Fruit fly (Drosophila melanogaster): ENCODE data around the gene Fdx2.
A peak's percentile ranks its signal among the peaks of the same experiment; 100 is the strongest.

The Fdx2 gene

dm6 chr3L:4254301-4254834, 37.9 kb upstream of the Fdx2 start, which contains the start of the genes ago and CG1265 (continued):
- TF ChIP-seq D19A (tag; optimal IDR thresholded peaks at IDR 0.05) (peak; percentile 62), sob (GFP tag; IDR thresholded peaks at IDR 0.05) (peak; percentile 15; the same call in 1 of the 2 replicates), unpg (GFP tag; optimal IDR thresholded peaks at IDR 0.05) (peak; percentile 7), MTF-1 (GFP tag; optimal IDR thresholded peaks at IDR 0.05; ENCODE audit: borderline replicate concordance) (peak; percentile 2), klu (GFP tag; IDR thresholded peaks at IDR 0.05) (peak; percentile 16; the same call in 1 of the 2 replicates), tgo (GFP tag; IDR thresholded peaks at IDR 0.05) (peak; percentile 15; the same call in 1 of the 3 replicates), CG4328 (GFP tag; optimal IDR thresholded peaks at IDR 0.05) (peak; percentile 75), dmrt99B (tag; optimal IDR thresholded peaks at IDR 0.05) (no peak), hb (GFP tag; IDR thresholded peaks at IDR 0.05; ENCODE audit: partially characterized antibody) (no peak), knrl (GFP tag; IDR thresholded peaks at IDR 0.05; ENCODE audit: partially characterized antibody) (0 out of 3 replicates have a peak, but pooled peaks have one; percentile 30), gro (GFP tag; optimal IDR thresholded peaks at IDR 0.05) (no peak), CG6791 (GFP tag; IDR thresholded peaks at IDR 0.05; ENCODE audit: partially characterized antibody) (peak; percentile 60), fd96Cb (tag; optimal IDR thresholded peaks at IDR 0.05) (peak; percentile 21), Oaz (GFP tag; IDR thresholded peaks at IDR 0.05) (0 out of 2 replicates have a peak, but pooled peaks have one; percentile 11), CG15269 (tag; optimal IDR thresholded peaks at IDR 0.05) (peak; percentile 52), Scr (GFP tag; IDR thresholded peaks at IDR 0.05; ENCODE audit: partially characterized antibody) (peak; percentile 54), ken (GFP tag; IDR thresholded peaks at IDR 0.05) (peak; percentile 41; the same call in 1 of the 3 replicates), CG11085 (GFP tag; IDR thresholded peaks at IDR 0.05) (0 out of 2 replicates have a peak, but pooled peaks have one; percentile 6), NFAT (GFP tag; IDR thresholded peaks at IDR 0.05) (peak; percentile 82), CG9932 (GFP tag; IDR thresholded peaks at IDR 0.05) (peak; percentile 72), prd (optimal IDR thresholded peaks at IDR 0.05) (no peak), prd (GFP tag; IDR thresholded peaks at IDR 0.05) (peak; percentile 42; the same call in 1 of the 3 replicates), CG17829 (tag; optimal IDR thresholded peaks at IDR 0.05) (peak; percentile 52), CG34422 (GFP tag; IDR thresholded peaks at IDR 0.05) (peak; percentile 24; the same call in 2 of the 3 replicates), dysf (GFP tag; IDR thresholded peaks at IDR 0.05) (peak; percentile 40; the same call in 1 of the 3 replicates), nom (GFP tag; optimal IDR thresholded peaks at IDR 0.05) (no peak), Poxn (GFP tag; IDR thresholded peaks at IDR 0.05) (no peak), kni (GFP tag; optimal IDR thresholded peaks at IDR 0.05) (no peak), CG10431 (GFP tag; optimal IDR thresholded peaks at IDR 0.05) (peak; percentile 33), fd102C (GFP tag; optimal IDR thresholded peaks at IDR 0.05) (no peak), ham (GFP tag; IDR thresholded peaks at IDR 0.05) (no peak), Sry-δ (GFP tag; optimal IDR thresholded peaks at IDR 0.05) (peak; percentile 68), CG12155 (GFP tag; optimal IDR thresholded peaks at IDR 0.05) (peak; percentile 21), gfzf (GFP tag; optimal IDR thresholded peaks at IDR 0.05) (peak; percentile 73), CG10209 (GFP tag; optimal IDR thresholded peaks at IDR 0.05) (peak; percentile 57), maf-S (GFP tag; optimal IDR thresholded peaks at IDR 0.05) (no peak), vvl (GFP tag; IDR thresholded peaks at IDR 0.05) (peak; percentile 34; the same call in 1 of the 2 replicates), sens (GFP tag) (peak; percentile 52), CG3847 (GFP tag; IDR thresholded peaks at IDR 0.05) (peak; percentile 12; the same call in 1 of the 2 replicates), HmgZ (tag; optimal IDR thresholded peaks at IDR 0.05) (no peak), CG7786 (GFP tag; optimal IDR thresholded peaks at IDR 0.05) (peak; percentile 24), CG2116 (GFP tag; optimal IDR thresholded peaks at IDR 0.05) (peak; percentile 6), CG17361 (GFP tag; IDR thresholded peaks at IDR 0.05) (peak; percentile 83), ara (GFP tag; IDR thresholded peaks at IDR 0.05) (0 out of 2 replicates have a peak, but pooled peaks have one; percentile 31), CG11456 (GFP tag; IDR thresholded peaks at IDR 0.05) (peak; percentile 78), Fer2 (tag; optimal IDR thresholded peaks at IDR 0.05) (peak; percentile 19), Hsf (GFP tag; optimal IDR thresholded peaks at IDR 0.05) (peak; percentile 5), ATbp (GFP tag; optimal IDR thresholded peaks at IDR 0.05) (no peak), CG9797 (GFP tag; optimal IDR thresholded peaks at IDR 0.05) (peak; percentile 46)
